Fruit fly (Drosophila melanogaster) whole organism, prepupa: ENCODE data around the gene CG14383.

Experiments
- CG11902 ChIP-seq: fragments of 200-800 bp; sonication (Bioruptor generic); optimal IDR thresholded peaks from 3 replicates; lab custom pipeline; 2016; ENCODE audit warnings: missing biosample characterization, missing genetic modification characterization
- CG31627 ChIP-seq: fragments of 200-800 bp; sonication (Bioruptor generic); optimal IDR thresholded peaks from 3 replicates; lab custom pipeline; 2016; ENCODE audit warnings: missing biosample characterization, missing genetic modification characterization
- Ets96B ChIP-seq: fragments of 200-800 bp; optimal IDR thresholded peaks from 2 replicates; lab custom pipeline; 2019; ENCODE audit warnings: missing biosample characterization, mild to moderate bottlenecking, missing genetic modification characterization, moderate library complexity
- Hr4 ChIP-seq: fragments of 200-800 bp; sonication (Bioruptor generic); optimal IDR thresholded peaks from 3 replicates; lab custom pipeline; 2016; ENCODE audit warnings: missing biosample characterization, missing genetic modification characterization
- pdm3 ChIP-seq: fragments of 200-800 bp; sonication (Bioruptor generic); optimal IDR thresholded peaks from 3 replicates; lab custom pipeline; 2016; ENCODE audit warnings: missing biosample characterization, missing genetic modification characterization

DNA sequence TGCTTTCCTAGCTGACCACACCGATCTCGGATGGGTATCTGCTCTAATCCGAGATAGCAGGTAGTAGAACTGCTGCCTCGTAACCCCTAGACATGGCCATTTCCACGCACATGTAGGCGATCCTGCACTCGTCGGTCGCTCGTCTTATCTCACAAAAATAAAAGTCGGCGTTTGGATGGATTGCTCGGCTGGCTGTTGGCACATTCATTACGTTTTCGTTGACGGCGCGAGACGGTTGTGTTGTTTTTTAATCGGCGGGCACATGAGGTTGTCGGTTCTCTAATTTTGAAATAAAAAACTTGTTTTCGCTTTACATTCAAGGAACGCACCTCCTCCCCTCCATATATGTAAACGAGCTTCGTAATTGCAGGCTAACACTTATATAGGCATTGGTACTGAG lies 44.0 kb upstream of the CG14383 start, which contains the start of gene ry:
- no peak for TF ChIP-seq pdm3
- TF ChIP-seq CG31627 (GFP tag; lab: Kevin White, UChicago), result no peak
- no peak for TF ChIP-seq CG11902
- TF ChIP-seq Ets96B, result no peak
- no peak for TF ChIP-seq Hr4
